Worm (Caenorhabditis elegans) whole organism, L3 larva: Measurements from ENCODE around the gene B0034.1.

Experiments used
- ZK546.5 ChIP-seq: sonication (generic microtip); optimal IDR thresholded peaks from 2 replicates; lab custom pipeline; 2017; ENCODE audit warnings: missing biosample characterization, missing genetic modification characterization
- ama-1 ChIP-seq: fragments of 150-350 bp; optimal IDR thresholded peaks from 2 replicates; lab custom pipeline; 2018
- elt-2 ChIP-seq: sonication (generic microtip); optimal IDR thresholded peaks from 2 replicates; lab custom pipeline; 2016; ENCODE audit warnings: missing genetic modification reagents, mild to moderate bottlenecking, missing genetic modification characterization, missing compliant biosample characterization
- elt-3 ChIP-seq, 3 experiments: fragments of 150-350 bp in 1 of 3; sonication (generic microtip) in 2 of 3; optimal IDR thresholded peaks; 2 replicates in 2 of 3; 4 replicates in 1 of 3; lab custom pipeline; 2014 to 2017; ENCODE audit warnings: missing biosample characterization in 3 of 3, missing genetic modification characterization in 3 of 3
- fos-1 ChIP-seq: fragments of 150-350 bp; optimal IDR thresholded peaks from 2 replicates; lab custom pipeline; 2014; ENCODE audit warnings: missing biosample characterization, missing genetic modification characterization
- jun-1 ChIP-seq: fragments of 150-350 bp; optimal IDR thresholded peaks from 2 replicates; lab custom pipeline; 2014; ENCODE audit warnings: missing biosample characterization, missing genetic modification reagents, missing genetic modification characterization
- nfya-1 ChIP-seq: sonication (generic microtip); optimal IDR thresholded peaks from 2 replicates; lab custom pipeline; 2017; ENCODE audit warnings: missing genetic modification characterization, mild to moderate bottlenecking, missing compliant biosample characterization, antibody characterized with exemption, moderate library complexity; ENCODE audit not compliant: insufficient read depth
- nhr-11 ChIP-seq: fragments of 150-350 bp; optimal IDR thresholded peaks from 2 replicates; lab custom pipeline; 2014; ENCODE audit warnings: missing biosample characterization, missing genetic modification characterization
- unc-62 ChIP-seq: fragments of 150-350 bp; sonication (generic microtip); optimal IDR thresholded peaks from 4 replicates; lab custom pipeline; 2014; ENCODE audit warnings: missing biosample characterization, missing genetic modification reagents, missing genetic modification characterization

DNA sequence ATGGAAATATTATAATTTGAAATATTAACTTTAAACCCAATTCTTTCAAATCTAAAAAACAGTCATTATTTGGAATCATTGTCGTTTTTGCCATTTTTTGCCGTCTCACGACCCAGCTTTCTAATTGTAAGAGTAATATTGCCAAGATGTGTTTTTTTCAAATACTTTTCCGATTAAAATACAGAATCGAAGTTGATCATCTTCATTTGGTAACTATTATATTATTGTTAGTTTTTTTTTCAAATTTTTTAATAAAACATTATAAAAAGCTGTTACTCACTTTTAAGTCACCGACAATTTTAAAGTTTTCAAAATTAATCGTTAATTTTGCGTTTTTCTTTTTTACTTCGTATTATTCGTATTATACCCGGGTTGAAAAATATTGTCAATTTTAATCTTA, 29.1 kb downstream of the B0034.1 start, which contains the start of gene ins-5:
- TF ChIP-seq nhr-11 (tag; lab: Kevin White, UChicago) (no peak), nfya-1 (tag; lab: Kevin White, UChicago) (no peak), jun-1 (tag; lab: Kevin White, UChicago) (no peak), ama-1 (lab: Kevin White, UChicago) (no peak), elt-2 (tag; lab: Kevin White, UChicago) (no peak), ZK546.5 (no peak), elt-3 (tag; optimal IDR thresholded peaks at IDR 0.05; lab: Kevin White, UChicago) (no peak), unc-62 (no peak), fos-1 (tag; lab: Kevin White, UChicago) (no peak)
